Worm (Caenorhabditis elegans): ENCODE data around the gene F37C4.8.

The F37C4.8 gene

ce11 chrIV:3918160-3918559 lies 37.1 kb upstream of the F37C4.8 start, which contains the start of gene F56D6.23:
F56D6.23 (plus strand) TSS chrIV:3918460.
- TF ChIP-seq ceh-88 (GFP tag; IDR thresholded peaks at IDR 0.05) (no peak), nhr-28 (tag; optimal IDR thresholded peaks at IDR 0.05) (no peak), tlp-1 (tag; optimal IDR thresholded peaks at IDR 0.05) (no peak), ztf-4 (tag; optimal IDR thresholded peaks at IDR 0.05) (no peak), ceh-82 (tag; optimal IDR thresholded peaks at IDR 0.05) (no peak), mdl-1 (tag; optimal IDR thresholded peaks at IDR 0.05) (no peak), vab-15 (tag; optimal IDR thresholded peaks at IDR 0.05) (no peak), fkh-4 (tag; optimal IDR thresholded peaks at IDR 0.05; ENCODE audit: borderline replicate concordance) (no peak), hlh-17 (GFP tag; optimal IDR thresholded peaks at IDR 0.05; ENCODE audit: borderline replicate concordance) (no peak), zag-1 (tag; optimal IDR thresholded peaks at IDR 0.05) (no peak), fkh-10 (GFP tag; optimal IDR thresholded peaks at IDR 0.05) (no peak), egl-27 (tag; optimal IDR thresholded peaks at IDR 0.05) (no peak), nhr-76 (tag; optimal IDR thresholded peaks at IDR 0.05) (no peak), isw-1 (GFP tag; IDR thresholded peaks at IDR 0.05) (no peak)

ce11 chrIV:3917405-3917804 lies 36.4 kb upstream of the F37C4.8 start, which contains the start of gene F56D6.14:
F56D6.14 (plus strand) TSS chrIV:3917705.
- TF ChIP-seq snu-23 (GFP tag; optimal IDR thresholded peaks at IDR 0.05): no peak

- TF ChIP-seq xbp-1 (tag; optimal IDR thresholded peaks at IDR 0.05) (no peak), aly-2 (tag; optimal IDR thresholded peaks at IDR 0.05) (no peak), alr-1 (tag; optimal IDR thresholded peaks at IDR 0.05; ENCODE audit: borderline replicate concordance) (no peak), nhr-19 (GFP tag; conservative IDR thresholded peaks at IDR 0.05) (no peak), nhr-77 (tag; optimal IDR thresholded peaks at IDR 0.05) (no peak), unc-62 (GFP tag; optimal IDR thresholded peaks at IDR 0.05) (no peak), rnt-1 (tag; optimal IDR thresholded peaks at IDR 0.05) (no peak), ceh-90 (tag; optimal IDR thresholded peaks at IDR 0.05) (no peak), nhr-71 (tag; optimal IDR thresholded peaks at IDR 0.05) (no peak), pax-3 (tag; optimal IDR thresholded peaks at IDR 0.05) (no peak), nhr-237 (tag; optimal IDR thresholded peaks at IDR 0.05) (no peak), irx-1 (tag; optimal IDR thresholded peaks at IDR 0.05) (no peak), nhr-28 (tag; optimal IDR thresholded peaks at IDR 0.05) (no peak), hlh-4 (tag; optimal IDR thresholded peaks at IDR 0.05) (no peak), nhr-85 (tag) (no peak), aha-1 (tag; optimal IDR thresholded peaks at IDR 0.05) (no peak)
Observed at ce11 chrIV:3915296-3915695, 34.3 kb upstream of the F37C4.8 start, which contains the start of gene srz-20. srz-20 (plus strand) TSS chrIV:3915596.

DNA sequence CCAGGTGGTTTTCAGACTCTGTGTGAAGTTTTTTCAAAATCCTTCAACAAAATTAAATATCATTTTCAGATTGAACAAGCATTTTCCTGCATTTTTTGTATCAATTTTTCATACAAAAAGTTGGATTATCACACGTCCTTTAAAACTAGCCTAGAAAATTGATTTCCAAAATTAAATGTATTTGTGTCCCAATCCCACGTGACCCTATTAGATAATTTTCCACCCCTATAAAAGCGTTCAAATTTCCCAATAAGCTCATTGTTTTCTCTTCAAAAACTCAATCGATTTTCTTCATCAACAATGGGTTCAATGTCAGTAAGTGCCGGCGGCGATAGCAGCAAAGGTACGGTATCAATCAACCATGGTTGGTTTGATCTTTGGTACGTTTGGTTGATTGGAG lies 33.4 kb upstream of the F37C4.8 start, which contains the start of gene F56D6.19:
Gene F56D6.19 (plus strand): TSS at position 301 of the 400 bp plus-strand sequence.
- TF ChIP-seq C34B4.2 (tag; optimal IDR thresholded peaks at IDR 0.05) (no peak), fos-1 (tag; optimal IDR thresholded peaks at IDR 0.05) (no peak), efl-1 (optimal IDR thresholded peaks at IDR 0.05) (no peak), efl-1 (GFP tag; optimal IDR thresholded peaks at IDR 0.05 in 1 of 2) (peak in 1 of 2 experiments; percentile 64), aha-1 (tag; optimal IDR thresholded peaks at IDR 0.05) (no peak), swsn-7 (tag; optimal IDR thresholded peaks at IDR 0.05) (no peak), nhr-12 (tag; optimal IDR thresholded peaks at IDR 0.05) (no peak)

DNA sequence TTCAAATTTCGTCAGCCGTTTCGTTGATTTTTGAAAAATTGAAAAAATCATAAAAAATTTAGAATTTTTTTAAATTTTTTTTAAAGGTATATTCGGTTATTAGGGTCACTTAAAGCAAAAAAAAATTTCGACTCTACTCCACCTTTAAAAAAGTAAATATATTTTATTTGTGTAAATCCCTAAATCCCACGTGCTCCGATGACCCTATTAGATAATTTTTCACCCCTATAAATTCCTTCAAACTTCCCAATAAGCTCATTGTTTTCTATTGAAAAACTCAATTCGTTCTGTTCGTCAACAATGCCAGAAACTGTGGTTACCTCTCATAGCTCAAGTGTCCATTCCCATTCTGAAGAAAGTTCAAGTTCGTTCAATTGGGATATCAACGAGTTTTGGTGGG lies 31.6 kb upstream of the F37C4.8 start, which contains the start of gene F56D6.20:
Gene F56D6.20 (plus strand): TSS at position 301 of the 400 bp plus-strand sequence.
- TF ChIP-seq unc-62 (GFP tag; optimal IDR thresholded peaks at IDR 0.05): no peak
- no peak for TF ChIP-seq lir-3 (tag; optimal IDR thresholded peaks at IDR 0.05; ENCODE audit: poor library complexity)

All from whole organism, L1 larva.